Worm (Caenorhabditis elegans) whole organism, L4 larva: Measurements from ENCODE around the gene ttr-1.

Experiments used
- D1046.2 ChIP-seq: fragments of 200-800 bp; sonication (Bioruptor generic); IDR thresholded peaks from 2 replicates; pipeline ENCODE4 v1.3.6; 2022; ENCODE audit warnings: missing genetic modification characterization, missing compliant biosample characterization
- nhr-28 ChIP-seq: fragments of 150-350 bp; optimal IDR thresholded peaks from 2 replicates; lab custom pipeline; 2014; ENCODE audit warnings: missing biosample characterization, missing genetic modification characterization
- pqm-1 ChIP-seq: sonication (generic microtip); optimal IDR thresholded peaks from 2 replicates; lab custom pipeline; 2017; ENCODE audit warnings: missing biosample characterization, missing genetic modification characterization
- rbr-2 ChIP-seq: sonication (generic microtip); optimal IDR thresholded peaks from 2 replicates; lab custom pipeline; 2016; ENCODE audit warnings: missing genotype, missing genetic modification characterization, missing compliant biosample characterization
- unc-39 ChIP-seq: sonication (generic microtip); optimal IDR thresholded peaks from 2 replicates; lab custom pipeline; 2017; ENCODE audit warnings: missing biosample characterization, missing genetic modification characterization

DNA sequence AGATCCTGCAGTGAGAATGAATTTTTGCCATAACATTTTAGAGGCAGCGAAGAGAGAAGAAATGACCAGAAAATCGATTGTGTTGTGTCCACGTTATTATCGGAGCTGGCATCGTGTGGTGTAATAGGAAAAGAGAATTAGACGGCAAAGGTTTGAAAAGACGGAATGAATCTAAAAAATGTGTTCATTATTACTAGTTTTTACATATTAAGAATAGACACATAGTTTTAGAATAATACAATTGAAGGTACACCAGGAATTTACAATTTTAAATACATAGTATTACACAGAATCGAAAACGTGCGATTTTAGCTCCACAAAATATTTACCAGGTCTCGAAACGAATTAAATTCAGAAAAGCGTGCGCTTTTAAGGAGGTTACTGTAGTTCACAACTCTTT, 21.4 kb downstream of the ttr-1 start, which contains the start of gene K03H1.13:
- TF ChIP-seq pqm-1 (tag; lab: Kevin White, UChicago) = no peak
- TF ChIP-seq nhr-28 = no peak
- no peak for TF ChIP-seq unc-39 (tag; lab: Kevin White, UChicago)
- no peak for TF ChIP-seq rbr-2 (tag; lab: Kevin White, UChicago)
- TF ChIP-seq D1046.2 = no peak
